Worm (Caenorhabditis elegans) whole organism, young adult: ENCODE measurements around the gene suex-1.
A peak's percentile ranks its signal among the peaks of the same experiment; 100 is the strongest.

Experiments used
- B0261.1 ChIP-seq: sonication (generic microtip); optimal IDR thresholded peaks from 2 replicates; lab custom pipeline; 2016; ENCODE audit warnings: mild to moderate bottlenecking, missing genetic modification characterization, moderate library complexity, missing compliant biosample characterization
- D2030.7 ChIP-seq: fragments of 200-800 bp; sonication (Bioruptor generic); IDR thresholded peaks from 2 replicates; pipeline ENCODE4 v1.3.6; 2022; ENCODE audit warnings: missing genetic modification reagents, missing genetic modification characterization, missing compliant biosample characterization
- F49E8.2 ChIP-seq: sonication (generic microtip); optimal IDR thresholded peaks from 3 replicates; lab custom pipeline; 2017; ENCODE audit warnings: missing genetic modification characterization, mild to moderate bottlenecking, missing compliant biosample characterization, antibody characterized with exemption, moderate library complexity; ENCODE audit not compliant: insufficient read depth
- F57C9.4 ChIP-seq: sonication (generic microtip); optimal IDR thresholded peaks from 2 replicates; lab custom pipeline; 2017; ENCODE audit warnings: mild to moderate bottlenecking, missing genetic modification characterization, missing compliant biosample characterization
- K11D2.4 ChIP-seq: fragments of 200-800 bp; sonication (Bioruptor generic); IDR thresholded peaks from 2 replicates; pipeline ENCODE4 v1.3.6; 2022; ENCODE audit warnings: missing genetic modification reagents, missing genetic modification characterization, missing compliant biosample characterization
- K12H6.12 ChIP-seq: fragments of 200-800 bp; sonication (Bioruptor generic); optimal IDR thresholded peaks from 2 replicates; lab custom pipeline; 2018; ENCODE audit warnings: mild to moderate bottlenecking, missing genetic modification characterization, missing compliant biosample characterization
- T26A5.8 ChIP-seq: sonication (generic microtip); optimal IDR thresholded peaks from 2 replicates; lab custom pipeline; 2016; ENCODE audit warnings: missing genetic modification characterization, missing compliant biosample characterization
- Y53F4B.3 ChIP-seq: fragments of 200-800 bp; sonication (Bioruptor generic); IDR thresholded peaks from 2 replicates; pipeline ENCODE4 v1.3.6; 2022; ENCODE audit warnings: missing genetic modification reagents, missing genetic modification characterization, missing compliant biosample characterization
- Y53G8AR.9 ChIP-seq: fragments of 200-800 bp; sonication (Bioruptor generic); conservative IDR thresholded peaks from 2 replicates; pipeline ENCODE4 v1.3.6; 2022; ENCODE audit warnings: missing genetic modification reagents, missing genetic modification characterization, missing compliant biosample characterization
- Y56A3A.18 ChIP-seq: fragments of 200-800 bp; sonication (Bioruptor generic); IDR thresholded peaks from 2 replicates; pipeline ENCODE4 v1.3.6; 2022; ENCODE audit warnings: missing genetic modification reagents, missing genetic modification characterization, missing compliant biosample characterization
- ZK185.1 ChIP-seq: sonication (generic microtip); optimal IDR thresholded peaks from 2 replicates; lab custom pipeline; 2016; ENCODE audit warnings: mild to moderate bottlenecking, missing genetic modification characterization, missing compliant biosample characterization; ENCODE audit not compliant: poor library complexity, severe bottlenecking
- aptf-3 ChIP-seq: fragments of 200-800 bp; sonication (Bioruptor generic); IDR thresholded peaks from 2 replicates; pipeline ENCODE4 v1.3.6; 2022; ENCODE audit warnings: missing genetic modification characterization, missing compliant biosample characterization
- athp-1 ChIP-seq: sonication (generic microtip); optimal IDR thresholded peaks from 2 replicates; lab custom pipeline; 2017; ENCODE audit warnings: mild to moderate bottlenecking, missing genetic modification characterization, missing compliant biosample characterization
- attf-3 ChIP-seq: fragments of 200-800 bp; sonication (Bioruptor generic); conservative IDR thresholded peaks from 2 replicates; pipeline ENCODE4 v1.3.6; 2022; ENCODE audit warnings: missing genetic modification reagents, missing genetic modification characterization, missing compliant biosample characterization
- ccch-3 ChIP-seq: fragments of 200-800 bp; sonication (Bioruptor generic); optimal IDR thresholded peaks from 2 replicates; lab custom pipeline; 2018; ENCODE audit warnings: mild to moderate bottlenecking, missing genetic modification characterization, missing compliant biosample characterization
- cebp-1 ChIP-seq, 2 experiments: fragments of 200-800 bp in 1 of 2; sonication (Bioruptor generic) in 1 of 2; sonication (generic microtip) in 1 of 2; IDR thresholded peaks in 1 of 2; optimal IDR thresholded peaks in 1 of 2; 2 replicates each; pipeline versions ENCODE4 v1.3.6 to Lab custom; 2017 to 2022; ENCODE audit warnings: missing compliant biosample characterization in 2 of 2, missing genetic modification characterization in 2 of 2, mild to moderate bottlenecking in 1 of 2, missing genetic modification reagents in 1 of 2, moderate library complexity in 1 of 2
- ceh-100 ChIP-seq: fragments of 200-800 bp; sonication (Bioruptor generic); IDR thresholded peaks from 2 replicates; pipeline ENCODE4 v1.3.6; 2022; ENCODE audit warnings: missing genetic modification reagents, missing genetic modification characterization, missing compliant biosample characterization
- ceh-58 ChIP-seq: fragments of 200-800 bp; sonication (Bioruptor generic); IDR thresholded peaks from 2 replicates; pipeline ENCODE4 v1.3.6; 2022; ENCODE audit warnings: missing genetic modification characterization, missing compliant biosample characterization
- egl-44 ChIP-seq: fragments of 200-800 bp; sonication (Bioruptor generic); IDR thresholded peaks from 2 replicates; pipeline ENCODE4 v1.3.6; 2022; ENCODE audit warnings: missing genetic modification reagents, missing genetic modification characterization, missing compliant biosample characterization
- ekl-4 ChIP-seq: fragments of 200-800 bp; sonication (Bioruptor generic); IDR thresholded peaks from 2 replicates; pipeline ENCODE4 v1.3.6; 2022; ENCODE audit warnings: missing genetic modification reagents, missing genetic modification characterization, missing compliant biosample characterization
- fkh-3 ChIP-seq: sonication (generic microtip); optimal IDR thresholded peaks from 2 replicates; lab custom pipeline; 2016; ENCODE audit warnings: mild to moderate bottlenecking, missing genetic modification characterization, missing compliant biosample characterization
- gei-17 ChIP-seq: fragments of 200-800 bp; sonication (Bioruptor generic); optimal IDR thresholded peaks from 2 replicates; lab custom pipeline; 2018; ENCODE audit warnings: mild to moderate bottlenecking, missing genetic modification characterization, missing compliant biosample characterization
- hmg-1.2 ChIP-seq: fragments of 200-800 bp; sonication (Bioruptor generic); IDR thresholded peaks from 2 replicates; pipeline ENCODE4 v1.3.6; 2022; ENCODE audit warnings: missing genetic modification reagents, missing genetic modification characterization, missing compliant biosample characterization
- let-607 ChIP-seq, 2 experiments: fragments of 200-800 bp in 1 of 2; sonication (Bioruptor generic) in 1 of 2; sonication (generic microtip) in 1 of 2; optimal IDR thresholded peaks; 2 replicates each; lab custom pipeline; 2016 to 2018; ENCODE audit warnings: mild to moderate bottlenecking in 2 of 2, missing compliant biosample characterization in 2 of 2, missing genetic modification characterization in 2 of 2, moderate library complexity in 2 of 2, missing genotype in 1 of 2
- lin-40 ChIP-seq: sonication (generic microtip); optimal IDR thresholded peaks from 2 replicates; lab custom pipeline; 2016; ENCODE audit warnings: missing genetic modification characterization, mild to moderate bottlenecking, missing compliant biosample characterization, missing genotype, missing genetic modification reagents
- lir-1 ChIP-seq: fragments of 200-800 bp; sonication (Bioruptor generic); conservative IDR thresholded peaks from 2 replicates; pipeline ENCODE4 v1.3.6; 2022; ENCODE audit warnings: missing genetic modification reagents, missing genetic modification characterization, missing compliant biosample characterization
- lsl-1 ChIP-seq: fragments of 200-800 bp; sonication (Bioruptor generic); optimal IDR thresholded peaks from 2 replicates; lab custom pipeline; 2018; ENCODE audit warnings: mild to moderate bottlenecking, missing genetic modification characterization, moderate library complexity, missing compliant biosample characterization
- lsy-27 ChIP-seq: sonication (generic microtip); optimal IDR thresholded peaks from 2 replicates; lab custom pipeline; 2017; ENCODE audit warnings: missing genetic modification characterization, mild to moderate bottlenecking, missing compliant biosample characterization, antibody characterized with exemption, missing genotype, borderline replicate concordance; ENCODE audit not compliant: insufficient read depth
- madf-10 ChIP-seq: sonication (generic microtip); optimal IDR thresholded peaks from 2 replicates; lab custom pipeline; 2016; ENCODE audit warnings: mild to moderate bottlenecking, missing genetic modification characterization, missing compliant biosample characterization
- mel-28 ChIP-seq: sonication (generic microtip); optimal IDR thresholded peaks from 2 replicates; lab custom pipeline; 2016; ENCODE audit warnings: borderline replicate concordance, mild to moderate bottlenecking, missing genetic modification characterization, missing compliant biosample characterization
- mxl-1 ChIP-seq: sonication (generic microtip); optimal IDR thresholded peaks from 2 replicates; lab custom pipeline; 2016; ENCODE audit warnings: missing genetic modification characterization, missing compliant biosample characterization
- nhr-179 ChIP-seq: sonication (generic microtip); optimal IDR thresholded peaks from 2 replicates; lab custom pipeline; 2016; ENCODE audit warnings: mild to moderate bottlenecking, missing genetic modification characterization, missing compliant biosample characterization
- rpc-1 ChIP-seq, 2 experiments: fragments of 150-350 bp in 1 of 2; sonication (generic microtip) in 1 of 2; optimal IDR thresholded peaks; 2 replicates each; lab custom pipeline; 2014 to 2018; ENCODE audit warnings: missing biosample characterization in 1 of 2, missing genetic modification characterization in 1 of 2, missing genetic modification reagents in 1 of 2, missing genotype in 1 of 2
- sea-2 ChIP-seq: fragments of 200-800 bp; sonication (Bioruptor generic); IDR thresholded peaks from 2 replicates; pipeline ENCODE4 v1.3.6; 2022; ENCODE audit warnings: missing genetic modification characterization, missing compliant biosample characterization
- snpc-1.3 ChIP-seq: sonication (generic microtip); optimal IDR thresholded peaks from 2 replicates; lab custom pipeline; 2017; ENCODE audit warnings: missing genetic modification characterization, mild to moderate bottlenecking, missing compliant biosample characterization, antibody characterized with exemption, moderate library complexity, missing genotype, missing genetic modification reagents; ENCODE audit not compliant: insufficient read depth
- snpc-4 ChIP-seq, 5 experiments: fragments of 150-350 bp in 1 of 5; sonication (generic microtip) in 4 of 5; optimal IDR thresholded peaks; 2 replicates each; lab custom pipeline; 2014 to 2018; ENCODE audit warnings: missing genetic modification characterization in 5 of 5, missing biosample characterization in 3 of 5, antibody characterized with exemption in 2 of 5, mild to moderate bottlenecking in 2 of 5, missing compliant biosample characterization in 2 of 5, missing genotype in 2 of 5, moderate library complexity in 2 of 5, missing genetic modification reagents in 1 of 5
- unc-130 ChIP-seq: sonication (generic microtip); optimal IDR thresholded peaks from 2 replicates; lab custom pipeline; 2016; ENCODE audit warnings: missing genetic modification reagents, missing genetic modification characterization, missing compliant biosample characterization
- ztf-22 ChIP-seq: fragments of 200-800 bp; sonication (Bioruptor generic); optimal IDR thresholded peaks from 2 replicates; lab custom pipeline; 2018; ENCODE audit warnings: mild to moderate bottlenecking, missing genetic modification characterization, moderate library complexity, missing compliant biosample characterization
- ztf-25 ChIP-seq: fragments of 200-800 bp; sonication (Bioruptor generic); IDR thresholded peaks from 2 replicates; pipeline ENCODE4 v1.3.6; 2022; ENCODE audit warnings: missing genetic modification reagents, missing genetic modification characterization, missing compliant biosample characterization
- ztf-28 ChIP-seq: fragments of 200-800 bp; sonication (Bioruptor generic); IDR thresholded peaks from 2 replicates; pipeline ENCODE4 v1.3.6; 2022; ENCODE audit warnings: missing genetic modification reagents, missing genetic modification characterization, missing compliant biosample characterization

The suex-1 gene

DNA sequence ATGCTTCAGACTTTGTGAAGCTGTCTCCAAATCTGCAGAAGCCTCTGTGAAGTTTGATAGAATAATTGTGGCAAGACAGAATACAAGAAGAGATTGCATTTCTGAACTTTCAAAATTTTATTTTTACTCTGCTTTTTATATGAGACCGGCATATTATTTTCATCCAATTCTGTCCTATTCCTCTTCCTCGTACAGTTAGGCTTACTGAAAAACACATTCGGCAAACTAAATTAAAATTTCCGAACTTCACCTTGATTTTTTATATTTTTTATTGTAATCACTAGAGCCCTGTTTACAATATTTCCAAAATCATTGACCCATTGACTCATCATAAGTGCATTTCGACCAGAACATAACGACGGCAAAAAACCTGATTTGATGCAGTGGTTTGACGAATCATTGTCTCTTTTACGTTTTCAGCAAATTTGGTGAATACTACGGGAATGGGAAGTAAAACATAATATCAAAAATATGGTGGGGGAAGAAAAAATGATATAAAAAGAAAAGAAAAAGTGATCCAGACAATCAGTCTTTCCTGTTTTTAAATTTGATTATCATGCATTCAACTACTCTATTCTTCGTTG lies at the start of gene suex-1, which contains the start of gene F12A10.9:
Gene suex-1 (minus strand): TSS at position 101 of the 584 bp plus-strand sequence.
Gene F12A10.9 (plus strand): TSS at position 534 of the 584 bp plus-strand sequence.
- TF ChIP-seq ccch-3 (GFP tag; lab: Kevin White, UChicago) (no peak), ztf-28 (GFP tag; lab: Robert Waterston, UW) (no peak), lir-1 (no peak), rpc-1 (optimal IDR thresholded peaks at IDR 0.05; lab: Kevin White, UChicago) (no peak), rpc-1 (tag; optimal IDR thresholded peaks at IDR 0.05; lab: Kevin White, UChicago) (no peak), fkh-3 (tag; lab: Kevin White, UChicago) (no peak), mel-28 (tag; lab: Kevin White, UChicago) (no peak), Y53G8AR.9 (no peak), F49E8.2 (tag; lab: Kevin White, UChicago) (no peak), Y56A3A.18 (GFP tag; lab: Robert Waterston, UW) (no peak), egl-44 (GFP tag; lab: Robert Waterston, UW) (no peak), lsl-1 (GFP tag; lab: Kevin White, UChicago) (no peak), ekl-4 (GFP tag; lab: Robert Waterston, UW) (no peak), ztf-25 (no peak), athp-1 (tag; lab: Kevin White, UChicago) (no peak), K11D2.4 (GFP tag; lab: Robert Waterston, UW) (no peak), gei-17 (no peak), lin-40 (tag; lab: Kevin White, UChicago) (no peak), hmg-1.2 (GFP tag; lab: Robert Waterston, UW) (no peak)
- TF ChIP-seq, all 124 proteins: peak for 0

DNA sequence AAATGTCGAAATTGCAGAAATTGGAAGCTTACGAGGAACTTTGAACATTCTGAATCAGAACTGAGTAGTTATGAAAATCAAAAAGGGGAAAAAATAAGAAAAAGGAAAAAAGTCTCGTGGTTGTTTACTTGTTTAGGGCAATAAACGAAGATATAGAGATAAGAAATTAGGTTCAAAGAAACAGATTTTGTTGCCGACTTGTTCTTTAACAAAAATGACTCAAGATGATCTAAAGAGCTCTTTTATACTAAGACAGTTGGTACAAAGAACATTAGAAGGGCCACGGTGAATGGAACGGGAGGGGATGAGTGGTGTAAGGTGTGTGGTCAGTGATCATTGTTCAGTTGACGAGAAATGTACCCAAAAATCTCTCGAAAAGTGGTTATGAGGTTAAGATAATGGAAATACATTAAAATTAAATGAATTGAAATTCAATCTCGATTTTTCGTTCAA lies 49.4 kb upstream of the suex-1 start, which contains the start of gene acdh-2:
Gene acdh-2 (minus strand): TSS at position 51 of the 453 bp plus-strand sequence.
- TF ChIP-seq gei-17 (no peak), snpc-4 (GFP tag; optimal IDR thresholded peaks at IDR 0.05; lab: Kevin White, UChicago) (no peak), snpc-4 (tag; optimal IDR thresholded peaks at IDR 0.05; lab: Kevin White, UChicago) (peak in 2 of 4 experiments; percentile 3 to 50), lsy-27 (tag; lab: Kevin White, UChicago) (no peak), madf-10 (tag; lab: Kevin White, UChicago) (no peak)

DNA sequence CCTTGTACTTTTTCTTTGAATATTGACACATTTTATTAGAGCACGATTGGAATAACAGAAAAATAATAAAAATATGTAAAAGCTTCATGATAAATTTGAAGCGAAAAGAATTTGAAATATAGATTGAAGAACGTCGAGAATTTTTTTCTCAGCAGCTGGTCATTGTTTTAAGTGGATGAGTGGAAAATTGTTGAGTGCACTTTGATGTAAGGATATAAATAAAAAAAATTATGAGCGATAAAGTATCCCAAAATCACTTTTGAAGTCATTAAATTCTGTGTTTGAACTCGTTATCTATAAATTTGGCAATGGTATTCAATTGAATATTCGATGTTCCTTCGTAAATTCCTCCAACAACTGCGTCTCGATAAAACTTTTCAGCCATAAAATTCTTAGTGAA lies 46.7 kb upstream of the suex-1 start, which contains the start of gene ins-13:
Gene ins-13 (minus strand): TSS at position 101 of the 400 bp plus-strand sequence.
- no peak for TF ChIP-seq F57C9.4
- no peak for TF ChIP-seq K12H6.12
- TF ChIP-seq attf-3 (GFP tag; lab: Robert Waterston, UW), result no peak
- no peak for TF ChIP-seq lsl-1 (GFP tag; lab: Kevin White, UChicago)
- peak; percentile 29 for TF ChIP-seq ZK185.1

DNA sequence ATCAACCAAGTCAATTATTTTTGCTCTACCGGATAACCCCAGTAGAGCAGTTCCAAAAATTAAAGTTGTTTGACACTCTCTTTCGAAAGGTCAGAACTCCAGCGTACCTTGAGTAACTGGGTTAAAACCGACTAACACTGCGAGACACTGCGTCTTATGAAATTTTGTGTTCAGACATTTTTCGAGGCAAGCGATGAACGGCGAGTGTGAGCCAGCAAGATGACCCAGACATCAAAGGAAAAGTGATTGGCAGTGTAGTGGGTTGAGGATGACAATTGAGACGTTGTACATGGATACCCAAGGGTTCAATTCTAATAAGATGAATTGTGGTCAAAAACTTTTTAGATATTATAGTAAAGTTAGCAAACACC lies 46.1 kb upstream of the suex-1 start:
- TF ChIP-seq ceh-100 (GFP tag; lab: Robert Waterston, UW) (no peak), Y53G8AR.9 (peak; percentile 37), let-607 (tag; optimal IDR thresholded peaks at IDR 0.05; lab: Kevin White, UChicago) (no peak), cebp-1 (GFP tag; IDR thresholded peaks at IDR 0.05; lab: Robert Waterston, UW) (peak; percentile 64), cebp-1 (tag; optimal IDR thresholded peaks at IDR 0.05; lab: Kevin White, UChicago) (peak; percentile 60), D2030.7 (GFP tag; lab: Robert Waterston, UW) (no peak), snpc-1.3 (tag; lab: Kevin White, UChicago) (no peak), mxl-1 (no peak), ztf-22 (GFP tag; lab: Kevin White, UChicago) (peak; percentile 50), T26A5.8 (no peak), snpc-4 (GFP tag; optimal IDR thresholded peaks at IDR 0.05; lab: Kevin White, UChicago) (peak; percentile 93), snpc-4 (tag; optimal IDR thresholded peaks at IDR 0.05; lab: Kevin White, UChicago) (peak; percentile 98 to 99 (median 98)), B0261.1 (tag; lab: Kevin White, UChicago) (no peak), ceh-58 (GFP tag; lab: Robert Waterston, UW) (no peak), sea-2 (no peak), nhr-179 (tag; lab: Kevin White, UChicago) (no peak), aptf-3 (GFP tag; lab: Robert Waterston, UW) (no peak; the same call in 1 of the 2 replicates), Y53F4B.3 (no peak), ztf-25 (no peak), unc-130 (GFP tag; lab: Kevin White, UChicago) (no peak)
